Worm (Caenorhabditis elegans) whole organism, midembryonic: ENCODE measurements around the gene tag-191.

ENCODE experiments used
- cog-1 ChIP-seq: sonication (generic microtip); optimal IDR thresholded peaks from 2 replicates; lab custom pipeline; 2016; ENCODE audit warnings: missing genetic modification characterization, missing compliant biosample characterization
- flt-1 ChIP-seq: fragments of 200-800 bp; sonication (Bioruptor generic); IDR thresholded peaks from 2 replicates; pipeline ENCODE4 v1.3.6; 2022; ENCODE audit warnings: missing genetic modification characterization, missing compliant biosample characterization
- klf-2 ChIP-seq: fragments of 200-800 bp; sonication (Bioruptor generic); conservative IDR thresholded peaks from 2 replicates; pipeline ENCODE4 v1.3.6; 2022; ENCODE audit warnings: missing genetic modification reagents, missing genetic modification characterization, missing compliant biosample characterization
- med-1 ChIP-seq: sonication (generic microtip); optimal IDR thresholded peaks from 2 replicates; lab custom pipeline; 2017; ENCODE audit warnings: missing genetic modification characterization, mild to moderate bottlenecking, missing compliant biosample characterization, antibody characterized with exemption, missing genetic modification reagents; ENCODE audit not compliant: insufficient read depth
- ref-1 ChIP-seq: fragments of 200-800 bp; sonication (Bioruptor generic); conservative IDR thresholded peaks from 2 replicates; pipeline ENCODE4 v1.3.6; 2022; ENCODE audit warnings: missing genetic modification reagents, missing genetic modification characterization, missing compliant biosample characterization
- tab-1 ChIP-seq: fragments of 200-800 bp; sonication (Bioruptor generic); IDR thresholded peaks from 2 replicates; pipeline ENCODE4 v1.3.6; 2022; ENCODE audit warnings: missing genetic modification characterization, missing compliant biosample characterization
- ztf-23 ChIP-seq: fragments of 200-800 bp; sonication (Bioruptor generic); IDR thresholded peaks from 2 replicates; pipeline ENCODE4 v1.3.6; 2022; ENCODE audit warnings: missing genetic modification reagents, missing genetic modification characterization, missing compliant biosample characterization
- ztf-29 ChIP-seq: fragments of 200-800 bp; sonication (Bioruptor generic); IDR thresholded peaks from 2 replicates; pipeline ENCODE4 v1.3.6; 2022; ENCODE audit warnings: missing genetic modification reagents, missing genetic modification characterization, missing compliant biosample characterization

- no peak for TF ChIP-seq ref-1 (GFP tag; lab: Robert Waterston, UW)
- no peak for TF ChIP-seq med-1 (GFP tag; lab: Kevin White, UChicago)
- TF ChIP-seq cog-1 = no peak
- no peak for TF ChIP-seq tab-1 (GFP tag; lab: Robert Waterston, UW)
- TF ChIP-seq flt-1 (GFP tag; lab: Robert Waterston, UW) = no peak
- no peak for TF ChIP-seq ztf-29 (GFP tag; lab: Robert Waterston, UW)
- no peak for TF ChIP-seq klf-2 (GFP tag; lab: Robert Waterston, UW)
- TF ChIP-seq ztf-23 (GFP tag; lab: Robert Waterston, UW) = no peak
Observed at ce11 chrV:14491097-14491496, 45.1 kb downstream of the tag-191 start.
